Worm (Caenorhabditis elegans): ENCODE measurements around the gene C14A11.2.

DNA sequence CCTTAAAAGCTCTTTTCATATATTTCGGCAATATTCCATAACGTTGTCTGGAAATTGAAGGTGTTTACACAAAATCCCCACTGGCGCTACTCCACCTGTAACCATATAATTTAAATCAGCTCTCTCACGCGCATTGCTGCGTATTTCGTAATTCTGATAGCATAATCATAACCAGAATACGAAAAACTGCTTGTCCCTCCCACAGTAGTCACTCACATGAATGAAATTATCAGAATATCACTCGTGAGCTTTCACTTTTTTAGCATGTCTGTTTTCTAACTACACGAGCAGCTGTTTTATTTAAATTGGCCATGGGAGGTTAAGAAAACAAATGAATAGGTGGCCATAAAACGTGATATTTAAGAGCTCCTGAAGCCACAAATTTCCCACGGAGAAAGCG lies 16.8 kb downstream of the C14A11.2 start:
- no peak for TF ChIP-seq D2030.7 (GFP tag; IDR thresholded peaks at IDR 0.05)
- TF ChIP-seq T07F8.4 (tag; optimal IDR thresholded peaks at IDR 0.05), result no peak
- TF ChIP-seq hrde-1 (tag; optimal IDR thresholded peaks at IDR 0.05; ENCODE audit: borderline replicate concordance), result no peak
- no peak for TF ChIP-seq cebp-1 (GFP tag; IDR thresholded peaks at IDR 0.05)
- no peak for TF ChIP-seq cebp-1 (tag; optimal IDR thresholded peaks at IDR 0.05)
- no peak for TF ChIP-seq ama-1 (optimal IDR thresholded peaks at IDR 0.05)
- no peak for TF ChIP-seq ama-1 (GFP tag; optimal IDR thresholded peaks at IDR 0.05)
- TF ChIP-seq unc-130 (GFP tag; optimal IDR thresholded peaks at IDR 0.05), result no peak
- no peak for TF ChIP-seq F22D6.2 (tag; optimal IDR thresholded peaks at IDR 0.05)
- TF ChIP-seq T26A5.8 (tag; optimal IDR thresholded peaks at IDR 0.05), result no peak

Measured in whole organism, young adult.